Worm (Caenorhabditis elegans) whole organism, L1 larva: Measurements from ENCODE around the gene nep-11.
"Not testable (repeated sequence)": the region's sequence is repeated elsewhere in the genome, so short reads cannot be mapped to it uniquely, and the experiment has no call there.

Source experiments
- C04F5.9 ChIP-seq: sonication (generic microtip); optimal IDR thresholded peaks from 2 replicates; lab custom pipeline; 2016; ENCODE audit warnings: missing genetic modification characterization, missing compliant biosample characterization
- alr-1 ChIP-seq: fragments of 200-800 bp; sonication (Bioruptor generic); optimal IDR thresholded peaks from 2 replicates; lab custom pipeline; 2018; ENCODE audit warnings: borderline replicate concordance, mild to moderate bottlenecking, missing genetic modification characterization, missing compliant biosample characterization
- ama-1 ChIP-seq: fragments of 150-350 bp; optimal IDR thresholded peaks from 2 replicates; lab custom pipeline; 2014
- ceh-88 ChIP-seq: fragments of 200-800 bp; sonication (Bioruptor generic); IDR thresholded peaks from 2 replicates; pipeline ENCODE4 v1.3.6; 2022; ENCODE audit warnings: missing genetic modification characterization, missing compliant biosample characterization
- ces-1 ChIP-seq: fragments of 150-350 bp; optimal IDR thresholded peaks from 2 replicates; lab custom pipeline; 2014; ENCODE audit warnings: missing biosample characterization, missing genetic modification reagents, missing genetic modification characterization
- efl-1 ChIP-seq, 4 experiments: fragments of 150-350 bp; optimal IDR thresholded peaks in 3 of 4; peaks in 1 of 4; 1 replicate in 1 of 4; 2 replicates in 3 of 4; lab custom pipeline; 2014; ENCODE audit warnings: missing biosample characterization in 2 of 4, missing genetic modification characterization in 2 of 4, missing genetic modification reagents in 2 of 4
- ets-5 ChIP-seq: fragments of 200-800 bp; sonication (Bioruptor generic); IDR thresholded peaks from 2 replicates; pipeline ENCODE4 v1.3.6; 2022; ENCODE audit warnings: missing genetic modification characterization, missing compliant biosample characterization
- fkh-10 ChIP-seq: sonication (generic microtip); optimal IDR thresholded peaks from 2 replicates; lab custom pipeline; 2017; ENCODE audit warnings: missing biosample characterization, missing genetic modification reagents, missing genetic modification characterization
- fos-1 ChIP-seq: fragments of 150-350 bp; optimal IDR thresholded peaks from 2 replicates; lab custom pipeline; 2014; ENCODE audit warnings: missing biosample characterization, missing genetic modification characterization
- grh-1 ChIP-seq: fragments of 200-800 bp; sonication (Bioruptor generic); IDR thresholded peaks from 2 replicates; pipeline ENCODE4 v1.3.6; 2022; ENCODE audit warnings: missing genetic modification reagents, missing genetic modification characterization, missing compliant biosample characterization
- hlh-17 ChIP-seq: fragments of 200-800 bp; sonication (Bioruptor generic); optimal IDR thresholded peaks from 2 replicates; lab custom pipeline; 2018; ENCODE audit warnings: missing genetic modification characterization, mild to moderate bottlenecking, missing compliant biosample characterization, moderate library complexity, borderline replicate concordance
- hlh-4 ChIP-seq: sonication (generic microtip); optimal IDR thresholded peaks from 2 replicates; lab custom pipeline; 2016; ENCODE audit warnings: mild to moderate bottlenecking, missing genetic modification characterization, missing compliant biosample characterization
- irx-1 ChIP-seq: sonication (generic microtip); optimal IDR thresholded peaks from 2 replicates; lab custom pipeline; 2016; ENCODE audit warnings: missing genetic modification characterization, missing compliant biosample characterization
- lin-14 ChIP-seq: fragments of 200-800 bp; sonication (Bioruptor generic); optimal IDR thresholded peaks from 2 replicates; lab custom pipeline; 2018; ENCODE audit warnings: mild to moderate bottlenecking, missing genetic modification characterization, moderate library complexity, missing compliant biosample characterization
- lin-15B ChIP-seq: fragments of 150-350 bp; sonication (generic microtip); optimal IDR thresholded peaks from 3 replicates; lab custom pipeline; 2014; ENCODE audit warnings: missing biosample characterization, missing genetic modification characterization
- lin-39 ChIP-seq: fragments of 150-350 bp; optimal IDR thresholded peaks from 2 replicates; lab custom pipeline; 2014; ENCODE audit warnings: missing biosample characterization, missing genetic modification reagents, missing genetic modification characterization
- lir-3 ChIP-seq: sonication (generic microtip); optimal IDR thresholded peaks from 2 replicates; lab custom pipeline; 2016; ENCODE audit warnings: mild to moderate bottlenecking, missing genetic modification characterization, moderate library complexity, missing compliant biosample characterization; ENCODE audit not compliant: poor library complexity
- mab-9 ChIP-seq: fragments of 200-800 bp; sonication (Bioruptor generic); IDR thresholded peaks from 2 replicates; pipeline ENCODE4 v1.3.6; 2022; ENCODE audit warnings: missing genetic modification reagents, missing genetic modification characterization, missing compliant biosample characterization
- mef-2 ChIP-seq: fragments of 150-350 bp; optimal IDR thresholded peaks from 2 replicates; lab custom pipeline; 2014; ENCODE audit warnings: missing biosample characterization, missing genetic modification characterization
- mep-1 ChIP-seq: fragments of 150-350 bp; optimal IDR thresholded peaks from 2 replicates; lab custom pipeline; 2014; ENCODE audit warnings: missing biosample characterization, missing genetic modification characterization
- nhr-11 ChIP-seq: fragments of 150-350 bp; optimal IDR thresholded peaks from 2 replicates; lab custom pipeline; 2014; ENCODE audit warnings: missing biosample characterization, missing genetic modification characterization
- nhr-19 ChIP-seq: fragments of 200-800 bp; sonication (Bioruptor generic); conservative IDR thresholded peaks from 2 replicates; pipeline ENCODE4 v1.3.6; 2022; ENCODE audit warnings: missing genetic modification characterization, missing compliant biosample characterization
- nhr-237 ChIP-seq: fragments of 150-350 bp; optimal IDR thresholded peaks from 2 replicates; lab custom pipeline; 2014; ENCODE audit warnings: missing biosample characterization, missing genetic modification characterization
- nhr-47 ChIP-seq: sonication (generic microtip); optimal IDR thresholded peaks from 2 replicates; lab custom pipeline; 2016; ENCODE audit warnings: mild to moderate bottlenecking, missing genetic modification characterization, moderate library complexity, missing compliant biosample characterization
- nhr-71 ChIP-seq: sonication (generic microtip); optimal IDR thresholded peaks from 2 replicates; lab custom pipeline; 2016; ENCODE audit warnings: mild to moderate bottlenecking, missing genetic modification characterization, moderate library complexity, missing compliant biosample characterization
- nhr-84 ChIP-seq: sonication (generic microtip); optimal IDR thresholded peaks from 2 replicates; lab custom pipeline; 2017; ENCODE audit warnings: missing biosample characterization, missing genetic modification characterization
- nhr-90 ChIP-seq: sonication (generic microtip); optimal IDR thresholded peaks from 2 replicates; lab custom pipeline; 2016; ENCODE audit warnings: mild to moderate bottlenecking, missing genetic modification characterization, missing compliant biosample characterization; ENCODE audit not compliant: poor library complexity
- pag-3 ChIP-seq: sonication (generic microtip); optimal IDR thresholded peaks from 2 replicates; lab custom pipeline; 2017; ENCODE audit warnings: missing genetic modification characterization, mild to moderate bottlenecking, missing compliant biosample characterization, antibody characterized with exemption, borderline replicate concordance; ENCODE audit not compliant: insufficient read depth
- skn-1 ChIP-seq: fragments of 150-350 bp; optimal IDR thresholded peaks from 2 replicates; lab custom pipeline; 2014; ENCODE audit warnings: missing biosample characterization, missing genetic modification characterization
- sptf-1 ChIP-seq: fragments of 150-350 bp; optimal IDR thresholded peaks from 2 replicates; lab custom pipeline; 2014; ENCODE audit warnings: missing biosample characterization, missing genetic modification characterization
- swsn-7 ChIP-seq: sonication (generic microtip); optimal IDR thresholded peaks from 2 replicates; lab custom pipeline; 2016; ENCODE audit warnings: missing genetic modification characterization, missing compliant biosample characterization
- tbx-2 ChIP-seq: sonication (generic microtip); optimal IDR thresholded peaks from 2 replicates; lab custom pipeline; 2016; ENCODE audit warnings: missing genetic modification characterization, missing compliant biosample characterization
- unc-130 ChIP-seq: fragments of 150-350 bp; optimal IDR thresholded peaks from 2 replicates; lab custom pipeline; 2017; ENCODE audit warnings: missing biosample characterization, missing genetic modification characterization, inconsistent platforms
- unc-86 ChIP-seq: sonication (generic microtip); optimal IDR thresholded peaks from 2 replicates; lab custom pipeline; 2016; ENCODE audit warnings: missing genetic modification characterization, missing compliant biosample characterization
- unc-98 ChIP-seq: fragments of 200-800 bp; sonication (Bioruptor generic); IDR thresholded peaks from 2 replicates; pipeline ENCODE4 v1.3.6; 2022; ENCODE audit warnings: missing genetic modification characterization, missing compliant biosample characterization
- vab-15 ChIP-seq: sonication (generic microtip); optimal IDR thresholded peaks from 2 replicates; lab custom pipeline; 2017; ENCODE audit warnings: missing genotype, mild to moderate bottlenecking, missing genetic modification characterization, missing compliant biosample characterization
- xbp-1 ChIP-seq: sonication (generic microtip); optimal IDR thresholded peaks from 2 replicates; lab custom pipeline; 2016; ENCODE audit warnings: missing genetic modification characterization, missing compliant biosample characterization
- zag-1 ChIP-seq: fragments of 150-350 bp; optimal IDR thresholded peaks from 2 replicates; lab custom pipeline; 2014; ENCODE audit warnings: missing biosample characterization, missing genetic modification characterization
- zip-4 ChIP-seq: fragments of 200-800 bp; sonication (Bioruptor generic); optimal IDR thresholded peaks from 2 replicates; lab custom pipeline; 2018; ENCODE audit warnings: mild to moderate bottlenecking, missing genetic modification characterization, moderate library complexity, missing compliant biosample characterization
- ztf-4 ChIP-seq: fragments of 150-350 bp; optimal IDR thresholded peaks from 2 replicates; lab custom pipeline; 2014; ENCODE audit warnings: missing biosample characterization, missing genetic modification characterization

nep-11 gene

ce11 chrII:3452421-3452820, 27.1 kb upstream of the nep-11 start, which contains the start of gene C16C8.12:
C16C8.12 (plus strand) TSS chrII:3452721.
- TF ChIP-seq unc-86 (no peak), lin-14 (no peak), mef-2 (tag; lab: Kevin White, UChicago) (no peak), nhr-237 (tag; lab: Kevin White, UChicago) (no peak), unc-130 (no peak), ces-1 (GFP tag; lab: Kevin White, UChicago) (no peak), zip-4 (GFP tag; lab: Kevin White, UChicago) (no peak), nhr-90 (tag; lab: Kevin White, UChicago) (no peak), vab-15 (tag; lab: Kevin White, UChicago) (no peak), C04F5.9 (tag; lab: Kevin White, UChicago) (no peak), irx-1 (tag; lab: Kevin White, UChicago) (no peak), ets-5 (GFP tag; lab: Robert Waterston, UW) (no peak), mep-1 (no peak), nhr-11 (tag; lab: Kevin White, UChicago) (no peak), ztf-4 (no peak)

ce11 chrII:3449514-3449913, 24.2 kb upstream of the nep-11 start, which contains the start of gene C16C8.14:
C16C8.14 (plus strand) TSS chrII:3449814.
- not testable (repeated sequence) for TF ChIP-seq hlh-17; C04F5.9 (tag; lab: Kevin White, UChicago); alr-1 (tag; lab: Kevin White, UChicago)

ce11 chrII:3448776-3449280, 23.5 kb upstream of the nep-11 start, which contains the start of gene C16C8.25:
C16C8.25 (plus strand) TSS chrII:3449230.
- no peak for TF ChIP-seq nhr-84 (tag; lab: Kevin White, UChicago)
- TF ChIP-seq nhr-90 (tag; lab: Kevin White, UChicago), result no peak
- no peak for TF ChIP-seq hlh-17
- TF ChIP-seq ztf-4, result no peak
- no peak for TF ChIP-seq ama-1 (lab: Kevin White, UChicago)
- no peak for TF ChIP-seq lir-3 (tag; lab: Kevin White, UChicago)
- TF ChIP-seq hlh-4 (tag; lab: Kevin White, UChicago), result no peak
- TF ChIP-seq nhr-71, result no peak
- no peak for TF ChIP-seq ets-5 (GFP tag; lab: Robert Waterston, UW)
- TF ChIP-seq xbp-1 (tag; lab: Kevin White, UChicago), result no peak
- TF ChIP-seq pag-3 (tag; lab: Kevin White, UChicago), result no peak
- no peak for TF ChIP-seq tbx-2 (tag; lab: Kevin White, UChicago)
- TF ChIP-seq swsn-7 (tag; lab: Kevin White, UChicago), result no peak

ce11 chrII:3447906-3448305, 22.6 kb upstream of the nep-11 start, which contains the start of gene C16C8.21:
C16C8.21 (plus strand) TSS chrII:3448206.
- no peak for TF ChIP-seq lin-15B (tag; lab: Kevin White, UChicago)
- TF ChIP-seq nhr-84 (tag; lab: Kevin White, UChicago), result no peak
- no peak for TF ChIP-seq fkh-10 (GFP tag; lab: Kevin White, UChicago)
- no peak for TF ChIP-seq hlh-4 (tag; lab: Kevin White, UChicago)
- no peak for TF ChIP-seq nhr-47
- TF ChIP-seq ceh-88 (GFP tag; lab: Robert Waterston, UW), result no peak
- no peak for TF ChIP-seq ama-1 (lab: Kevin White, UChicago)
- TF ChIP-seq unc-98, result no peak
- TF ChIP-seq skn-1 (tag; lab: Kevin White, UChicago), result no peak
- no peak for TF ChIP-seq zag-1
- no peak for TF ChIP-seq fos-1 (tag; lab: Kevin White, UChicago)
- no peak for TF ChIP-seq efl-1 (optimal IDR thresholded peaks at IDR 0.05; lab: Kevin White, UChicago)
- no peak for TF ChIP-seq efl-1 (GFP tag; optimal IDR thresholded peaks at IDR 0.05 in 1 of 2; lab: Kevin White, UChicago)
- no peak for TF ChIP-seq lin-39 (tag; lab: Kevin White, UChicago)
- no peak for TF ChIP-seq sptf-1 (tag; lab: Kevin White, UChicago)
- TF ChIP-seq mab-9, result no peak
- no peak for TF ChIP-seq hlh-17
- no peak for TF ChIP-seq nhr-11 (tag; lab: Kevin White, UChicago)
- no peak for TF ChIP-seq nhr-19
- TF ChIP-seq grh-1 (GFP tag; lab: Robert Waterston, UW), result no peak
